Fruit fly (Drosophila melanogaster) whole organism, embryonic: ENCODE measurements around the gene Mpcp2.
A peak's percentile ranks its signal among the peaks of the same experiment; 100 is the strongest.

Experiments
- CG10979 ChIP-seq: fragments of 200-800 bp; sonication (Bioruptor generic); optimal IDR thresholded peaks from 2 replicates; lab custom pipeline; 2018; ENCODE audit warnings: missing biosample characterization, mild to moderate bottlenecking, missing genetic modification characterization, moderate library complexity
- CG11085 ChIP-seq: fragments of 200-800 bp; sonication (Bioruptor generic); IDR thresholded peaks from 2 replicates; pipeline ENCODE4 v1.3.6; 2022; ENCODE audit warnings: missing biosample characterization, missing genetic modification characterization
- CG11723 ChIP-seq: fragments of 200-800 bp; sonication (Bioruptor generic); optimal IDR thresholded peaks from 2 replicates; lab custom pipeline; 2017; ENCODE audit warnings: missing biosample characterization, mild to moderate bottlenecking, missing genetic modification characterization
- CG12391 ChIP-seq: fragments of 200-800 bp; sonication (Bioruptor generic); optimal IDR thresholded peaks from 3 replicates; lab custom pipeline; 2018; ENCODE audit warnings: missing biosample characterization, mild to moderate bottlenecking, missing genetic modification characterization, moderate library complexity
- CG14710 ChIP-seq: fragments of 200-800 bp; sonication (Bioruptor generic); optimal IDR thresholded peaks from 3 replicates; lab custom pipeline; 2019; ENCODE audit warnings: missing biosample characterization, mild to moderate bottlenecking, missing genetic modification characterization, moderate library complexity
- CG16815 ChIP-seq: fragments of 200-800 bp; sonication (Bioruptor generic); optimal IDR thresholded peaks from 3 replicates; lab custom pipeline; 2017; ENCODE audit warnings: missing biosample characterization, mild to moderate bottlenecking, missing genetic modification characterization
- CG17802 ChIP-seq: fragments of 200-800 bp; sonication (Bioruptor generic); optimal IDR thresholded peaks from 2 replicates; lab custom pipeline; 2018; ENCODE audit warnings: missing biosample characterization, mild to moderate bottlenecking, missing genetic modification characterization, moderate library complexity
- CG2129 ChIP-seq: fragments of 200-800 bp; sonication (Bioruptor generic); IDR thresholded peaks from 2 replicates; pipeline ENCODE4 v1.3.6; 2022; ENCODE audit warnings: missing biosample characterization, missing genetic modification characterization; ENCODE audit not compliant: partially characterized antibody
- CG3065 ChIP-seq: fragments of 200-800 bp; sonication (Bioruptor generic); optimal IDR thresholded peaks from 2 replicates; lab custom pipeline; 2016; ENCODE audit warnings: missing biosample characterization, missing genetic modification characterization
- CG31441 ChIP-seq: fragments of 200-800 bp; sonication (Bioruptor generic); IDR thresholded peaks from 2 replicates; pipeline ENCODE4 v1.3.6; 2022; ENCODE audit warnings: missing biosample characterization, missing genetic modification characterization
- CG7963 ChIP-seq: fragments of 200-800 bp; sonication (Bioruptor generic); IDR thresholded peaks from 3 replicates; pipeline ENCODE4 v1.3.6; 2022; ENCODE audit warnings: missing biosample characterization, missing genetic modification characterization; ENCODE audit not compliant: partially characterized antibody
- CHES-1-like ChIP-seq: fragments of 200-800 bp; sonication (Bioruptor generic); optimal IDR thresholded peaks from 2 replicates; lab custom pipeline; 2016; ENCODE audit warnings: missing biosample characterization, missing genetic modification characterization
- CkIIα-i1 ChIP-seq: fragments of 200-800 bp; sonication (Bioruptor generic); IDR thresholded peaks from 2 replicates; pipeline ENCODE4 v1.3.6; 2022; ENCODE audit warnings: missing biosample characterization, missing genetic modification characterization
- D19B ChIP-seq: fragments of 200-800 bp; sonication (Bioruptor generic); optimal IDR thresholded peaks from 2 replicates; lab custom pipeline; 2017; ENCODE audit warnings: missing biosample characterization, mild to moderate bottlenecking, missing genetic modification characterization
- Dad ChIP-seq: fragments of 200-800 bp; sonication (Bioruptor generic); optimal IDR thresholded peaks from 3 replicates; lab custom pipeline; 2016; ENCODE audit warnings: missing biosample characterization, missing genetic modification characterization
- Dek ChIP-seq: fragments of 200-800 bp; sonication (Bioruptor generic); optimal IDR thresholded peaks from 3 replicates; lab custom pipeline; 2019; ENCODE audit warnings: missing biosample characterization, mild to moderate bottlenecking, missing genetic modification characterization, moderate library complexity
- Elba2 ChIP-seq: fragments of 200-800 bp; sonication (Bioruptor generic); optimal IDR thresholded peaks from 3 replicates; lab custom pipeline; 2016; ENCODE audit warnings: missing biosample characterization, missing genetic modification characterization
- Gug ChIP-seq: fragments of 200-800 bp; sonication (Bioruptor generic); IDR thresholded peaks from 4 replicates; pipeline ENCODE4 v1.3.6; 2022; ENCODE audit warnings: missing biosample characterization, missing genetic modification characterization
- HHEX ChIP-seq: fragments of 200-800 bp; sonication (Bioruptor generic); optimal IDR thresholded peaks from 3 replicates; lab custom pipeline; 2017; ENCODE audit warnings: missing biosample characterization, mild to moderate bottlenecking, missing genetic modification characterization, missing genetic modification reagents
- HLH54F ChIP-seq: fragments of 200-800 bp; sonication (Bioruptor generic); optimal IDR thresholded peaks from 3 replicates; lab custom pipeline; 2016; ENCODE audit warnings: missing biosample characterization, missing genetic modification characterization
- Optix ChIP-seq: fragments of 200-800 bp; sonication (Bioruptor generic); IDR thresholded peaks from 3 replicates; pipeline ENCODE4 v1.3.6; 2022; ENCODE audit warnings: missing biosample characterization, missing genetic modification characterization
- Rx ChIP-seq: fragments of 200-800 bp; sonication (Bioruptor generic); IDR thresholded peaks from 2 replicates; pipeline ENCODE4 v1.3.6; 2022; ENCODE audit warnings: missing biosample characterization, missing genetic modification characterization
- Sox102F ChIP-seq: fragments of 200-800 bp; sonication (Bioruptor generic); optimal IDR thresholded peaks from 2 replicates; lab custom pipeline; 2018; ENCODE audit warnings: missing biosample characterization, mild to moderate bottlenecking, missing genetic modification characterization, moderate library complexity
- Spps ChIP-seq: fragments of 200-800 bp; sonication (Bioruptor generic); optimal IDR thresholded peaks from 2 replicates; lab custom pipeline; 2018; ENCODE audit warnings: missing biosample characterization, mild to moderate bottlenecking, missing genetic modification characterization
- Ssrp ChIP-seq: fragments of 200-800 bp; sonication (Bioruptor generic); optimal IDR thresholded peaks from 2 replicates; lab custom pipeline; 2018; ENCODE audit warnings: missing biosample characterization, mild to moderate bottlenecking, missing genetic modification characterization, moderate library complexity
- Tbp ChIP-seq: fragments of >200 bp; optimal IDR thresholded peaks from 2 replicates; lab custom pipeline; 2018; ENCODE audit warnings: missing biosample characterization, missing genetic modification characterization
- ab ChIP-seq: fragments of 200-800 bp; sonication (Bioruptor generic); optimal IDR thresholded peaks from 2 replicates; lab custom pipeline; 2016; ENCODE audit warnings: missing biosample characterization, missing genetic modification characterization
- ase ChIP-seq: fragments of 200-800 bp; sonication (Bioruptor generic); IDR thresholded peaks from 3 replicates; pipeline ENCODE4 v1.3.6; 2022; ENCODE audit warnings: missing biosample characterization, missing genetic modification characterization
- chm ChIP-seq: fragments of 200-800 bp; sonication (Bioruptor generic); IDR thresholded peaks from 2 replicates; pipeline ENCODE4 v1.3.6; 2022; ENCODE audit warnings: missing biosample characterization, missing genetic modification characterization
- dmrt99B ChIP-seq: fragments of 200-800 bp; sonication (Bioruptor generic); optimal IDR thresholded peaks from 2 replicates; lab custom pipeline; 2018; ENCODE audit warnings: missing biosample characterization, mild to moderate bottlenecking, missing genetic modification characterization, moderate library complexity
- dysf ChIP-seq: fragments of 200-800 bp; sonication (Bioruptor generic); IDR thresholded peaks from 3 replicates; pipeline ENCODE4 v1.3.6; 2022; ENCODE audit warnings: missing biosample characterization, missing genetic modification characterization
- gce ChIP-seq: fragments of 200-800 bp; sonication (Bioruptor generic); IDR thresholded peaks from 3 replicates; pipeline ENCODE4 v1.3.6; 2022; ENCODE audit warnings: missing biosample characterization, missing genetic modification characterization
- gcm ChIP-seq: fragments of 200-800 bp; sonication (Bioruptor generic); optimal IDR thresholded peaks from 2 replicates; lab custom pipeline; 2019; ENCODE audit warnings: missing biosample characterization, mild to moderate bottlenecking, missing genetic modification characterization, moderate library complexity
- gro ChIP-seq: fragments of 200-800 bp; sonication (Bioruptor generic); optimal IDR thresholded peaks from 2 replicates; lab custom pipeline; 2016; ENCODE audit warnings: missing biosample characterization, missing genetic modification characterization
- gt ChIP-seq: fragments of 200-800 bp; sonication (Bioruptor generic); IDR thresholded peaks from 2 replicates; pipeline ENCODE4 v1.3.6; 2022; ENCODE audit warnings: missing biosample characterization, missing genetic modification characterization
- ham ChIP-seq: fragments of 200-800 bp; sonication (Bioruptor generic); IDR thresholded peaks from 2 replicates; pipeline ENCODE4 v1.3.6; 2022; ENCODE audit warnings: missing biosample characterization, missing genetic modification characterization
- ind ChIP-seq: fragments of 200-800 bp; sonication (Bioruptor generic); optimal IDR thresholded peaks from 3 replicates; lab custom pipeline; 2016; ENCODE audit warnings: missing biosample characterization, missing genetic modification characterization
- kni ChIP-seq: fragments of 200-800 bp; sonication (Bioruptor generic); optimal IDR thresholded peaks from 3 replicates; lab custom pipeline; 2017; ENCODE audit warnings: mild to moderate bottlenecking, missing biosample characterization, missing genetic modification reagents, missing genetic modification characterization
- otp ChIP-seq: fragments of 200-800 bp; sonication (Bioruptor generic); IDR thresholded peaks from 3 replicates; pipeline ENCODE4, ENCODE4 v1.3.6; 2022; ENCODE audit warnings: missing biosample characterization, missing genetic modification characterization
- pzg ChIP-seq: fragments of 200-800 bp; sonication (Bioruptor generic); optimal IDR thresholded peaks from 3 replicates; lab custom pipeline; 2018; ENCODE audit warnings: missing biosample characterization, mild to moderate bottlenecking, missing genetic modification characterization, moderate library complexity
- ranshi ChIP-seq: fragments of 200-800 bp; sonication (Bioruptor generic); IDR thresholded peaks from 2 replicates; pipeline ENCODE4 v1.3.6; 2022; ENCODE audit warnings: missing biosample characterization, missing genetic modification characterization
- schlank ChIP-seq: fragments of 200-800 bp; sonication (Bioruptor generic); optimal IDR thresholded peaks from 2 replicates; lab custom pipeline; 2018; ENCODE audit warnings: missing biosample characterization, mild to moderate bottlenecking, missing genetic modification characterization
- seq ChIP-seq: fragments of 200-800 bp; sonication (Bioruptor generic); IDR thresholded peaks from 2 replicates; pipeline ENCODE4 v1.3.6; 2022; ENCODE audit warnings: missing biosample characterization, missing genetic modification characterization
- so ChIP-seq: fragments of 200-800 bp; sonication (Bioruptor generic); IDR thresholded peaks from 3 replicates; pipeline ENCODE4 v1.3.6; 2022; ENCODE audit warnings: missing biosample characterization, missing genetic modification characterization
- tio ChIP-seq: fragments of 200-800 bp; sonication (Bioruptor generic); optimal IDR thresholded peaks from 2 replicates; lab custom pipeline; 2017; ENCODE audit warnings: missing biosample characterization, missing genetic modification characterization, inconsistent platforms
- toy ChIP-seq: fragments of 200-800 bp; sonication (Bioruptor generic); IDR thresholded peaks from 2 replicates; pipeline ENCODE4 v1.3.6; 2022; ENCODE audit warnings: missing biosample characterization, missing genetic modification characterization
- wek ChIP-seq: fragments of 200-800 bp; sonication (Bioruptor generic); optimal IDR thresholded peaks from 3 replicates; lab custom pipeline; 2018; ENCODE audit warnings: missing biosample characterization, mild to moderate bottlenecking, missing genetic modification characterization, moderate library complexity
- zf30C ChIP-seq: fragments of 200-800 bp; sonication (Bioruptor generic); optimal IDR thresholded peaks from 3 replicates; lab custom pipeline; 2018; ENCODE audit warnings: missing biosample characterization, mild to moderate bottlenecking, missing genetic modification characterization
- zfh2 ChIP-seq: fragments of 200-800 bp; sonication (Bioruptor generic); optimal IDR thresholded peaks from 2 replicates; lab custom pipeline; 2016; ENCODE audit warnings: missing biosample characterization, missing genetic modification characterization

Mpcp2 gene

dm6 chr3L:14544987-14545943 lies 7.8 kb downstream of the Mpcp2 start (continued):
- no peak for TF ChIP-seq Optix (GFP tag; lab: Robert Waterston, UW)
- TF ChIP-seq zfh2: no peak
- no peak for TF ChIP-seq D19B (GFP tag; lab: Kevin White, UChicago)
- no peak for TF ChIP-seq Dad (GFP tag; lab: Kevin White, UChicago)
- TF ChIP-seq ranshi (GFP tag; lab: Robert Waterston, UW): 0 out of 2 replicates have a peak, but pooled peaks have one; percentile 43
- TF ChIP-seq ham (GFP tag; lab: Robert Waterston, UW): no peak
- TF ChIP-seq dmrt99B (tag; lab: Kevin White, UChicago): peak; percentile 80
- peak; percentile 66; the same call in 1 of the 3 replicates for TF ChIP-seq dysf (GFP tag; lab: Robert Waterston, UW)
- TF ChIP-seq Ssrp (tag; lab: Kevin White, UChicago): peak; percentile 49
- TF ChIP-seq kni (GFP tag; lab: Kevin White, UChicago): peak; percentile 19
- TF ChIP-seq so (GFP tag; lab: Robert Waterston, UW): 0 out of 3 replicates have a peak, but pooled peaks have one; percentile 34
- TF ChIP-seq gt (GFP tag; lab: Robert Waterston, UW): no peak
- peak; percentile 28 for TF ChIP-seq wek (GFP tag; lab: Kevin White, UChicago)
- TF ChIP-seq CG11085 (GFP tag; lab: Robert Waterston, UW): no peak
- peak; percentile 8 for TF ChIP-seq HHEX
- no peak; the same call in 3 of the 4 replicates for TF ChIP-seq Gug (GFP tag; lab: Robert Waterston, UW)
- TF ChIP-seq HLH54F (GFP tag; lab: Kevin White, UChicago): peak; percentile 0
- no peak for TF ChIP-seq gro (GFP tag; lab: Kevin White, UChicago)
- peak; percentile 63 for TF ChIP-seq zf30C (GFP tag; lab: Kevin White, UChicago)
- TF ChIP-seq Sox102F (GFP tag; lab: Kevin White, UChicago): peak; percentile 67
- TF ChIP-seq tio (GFP tag; lab: Kevin White, UChicago): peak; percentile 29
- TF ChIP-seq Tbp (GFP tag; lab: Kevin White, UChicago): no peak
- TF ChIP-seq gcm (GFP tag; lab: Kevin White, UChicago): peak; percentile 19
- TF ChIP-seq CG12391 (tag; lab: Kevin White, UChicago): peak; percentile 62
- TF ChIP-seq Elba2 (GFP tag; lab: Kevin White, UChicago): no peak
- TF ChIP-seq CHES-1-like (GFP tag; lab: Kevin White, UChicago): no peak
- TF ChIP-seq CG31441 (GFP tag; lab: Robert Waterston, UW): peak; percentile 74; the same call in 1 of the 2 replicates
- no peak for TF ChIP-seq CG16815 (GFP tag; lab: Kevin White, UChicago)
- no peak for TF ChIP-seq CG2129
- TF ChIP-seq Rx (GFP tag; lab: Robert Waterston, UW): no peak
- no peak for TF ChIP-seq ab (GFP tag; lab: Kevin White, UChicago)
- peak; percentile 30 for TF ChIP-seq ind
- TF ChIP-seq toy (GFP tag; lab: Robert Waterston, UW): no peak
- no peak for TF ChIP-seq CG17802 (tag; lab: Kevin White, UChicago)
- no peak for TF ChIP-seq CG3065
- peak; percentile 54 for TF ChIP-seq CG14710 (tag; lab: Kevin White, UChicago)
- no peak for TF ChIP-seq ase (GFP tag; lab: Robert Waterston, UW)
- no peak for TF ChIP-seq schlank (tag; lab: Kevin White, UChicago)
- no peak for TF ChIP-seq CG7963 (GFP tag; lab: Robert Waterston, UW)
- TF ChIP-seq CG11723 (GFP tag; lab: Kevin White, UChicago): no peak
- TF ChIP-seq pzg (GFP tag; lab: Kevin White, UChicago): no peak
- TF ChIP-seq CkIIα-i1 (GFP tag; lab: Robert Waterston, UW): no peak
- TF ChIP-seq Spps (tag; lab: Kevin White, UChicago): no peak
- no peak for TF ChIP-seq otp
- no peak for TF ChIP-seq gce (GFP tag; lab: Robert Waterston, UW)
- peak; percentile 61 for TF ChIP-seq CG10979 (tag; lab: Kevin White, UChicago)
- no peak for TF ChIP-seq chm (GFP tag; lab: Robert Waterston, UW)
- peak; percentile 46 for TF ChIP-seq seq (GFP tag; lab: Robert Waterston, UW)
- TF ChIP-seq Dek (tag; lab: Kevin White, UChicago): no peak
